Worm (Caenorhabditis elegans) whole organism, L1 larva: Measurements from ENCODE around the gene flp-18.

Experiments used
- C16A3.4 ChIP-seq: fragments of 150-350 bp; optimal IDR thresholded peaks from 2 replicates; lab custom pipeline; 2014; ENCODE audit warnings: missing biosample characterization, missing genetic modification characterization
- Y116A8C.19 ChIP-seq: sonication (generic microtip); optimal IDR thresholded peaks from 2 replicates; lab custom pipeline; 2016; ENCODE audit warnings: missing compliant biosample characterization, missing genetic modification characterization, borderline replicate concordance
- alr-1 ChIP-seq: fragments of 200-800 bp; sonication (Bioruptor generic); optimal IDR thresholded peaks from 2 replicates; lab custom pipeline; 2018; ENCODE audit warnings: borderline replicate concordance, mild to moderate bottlenecking, missing genetic modification characterization, missing compliant biosample characterization
- blmp-1 ChIP-seq: fragments of 150-350 bp; optimal IDR thresholded peaks from 2 replicates; lab custom pipeline; 2014; ENCODE audit warnings: missing biosample characterization, missing genetic modification characterization
- ceh-82 ChIP-seq, 3 experiments: fragments of 150-350 bp in 1 of 3; sonication (generic microtip) in 2 of 3; optimal IDR thresholded peaks; 2 replicates each; lab custom pipeline; 2014 to 2017; ENCODE audit warnings: missing biosample characterization in 3 of 3, missing genetic modification characterization in 3 of 3
- ceh-88 ChIP-seq: fragments of 200-800 bp; sonication (Bioruptor generic); IDR thresholded peaks from 2 replicates; pipeline ENCODE4 v1.3.6; 2022; ENCODE audit warnings: missing genetic modification characterization, missing compliant biosample characterization
- ceh-90 ChIP-seq: sonication (generic microtip); optimal IDR thresholded peaks from 2 replicates; lab custom pipeline; 2016; ENCODE audit warnings: missing genetic modification characterization, missing compliant biosample characterization
- dpl-1 ChIP-seq, 3 experiments: fragments of 150-350 bp in 2 of 3; sonication (generic microtip) in 1 of 3; optimal IDR thresholded peaks; 2 replicates each; lab custom pipeline; 2014 to 2017; ENCODE audit warnings: missing biosample characterization in 3 of 3, missing genetic modification characterization in 3 of 3, missing genetic modification reagents in 3 of 3
- efl-1 ChIP-seq, 4 experiments: fragments of 150-350 bp; optimal IDR thresholded peaks in 3 of 4; peaks in 1 of 4; 1 replicate in 1 of 4; 2 replicates in 3 of 4; lab custom pipeline; 2014; ENCODE audit warnings: missing biosample characterization in 2 of 4, missing genetic modification characterization in 2 of 4, missing genetic modification reagents in 2 of 4
- efl-3 ChIP-seq: fragments of 200-800 bp; sonication (Bioruptor generic); optimal IDR thresholded peaks from 2 replicates; lab custom pipeline; 2018; ENCODE audit warnings: mild to moderate bottlenecking, missing genetic modification characterization, missing compliant biosample characterization
- egl-27 ChIP-seq, 2 experiments: fragments of 150-350 bp in 1 of 2; sonication (generic microtip); optimal IDR thresholded peaks; 3 replicates each; lab custom pipeline; 2017 to 2018; ENCODE audit warnings: missing biosample characterization in 2 of 2, missing genetic modification characterization in 2 of 2, missing genetic modification reagents in 2 of 2
- fkh-10 ChIP-seq: sonication (generic microtip); optimal IDR thresholded peaks from 2 replicates; lab custom pipeline; 2017; ENCODE audit warnings: missing biosample characterization, missing genetic modification reagents, missing genetic modification characterization
- fos-1 ChIP-seq: fragments of 150-350 bp; optimal IDR thresholded peaks from 2 replicates; lab custom pipeline; 2014; ENCODE audit warnings: missing biosample characterization, missing genetic modification characterization
- hlh-17 ChIP-seq: fragments of 200-800 bp; sonication (Bioruptor generic); optimal IDR thresholded peaks from 2 replicates; lab custom pipeline; 2018; ENCODE audit warnings: missing genetic modification characterization, mild to moderate bottlenecking, missing compliant biosample characterization, moderate library complexity, borderline replicate concordance
- hpl-2 ChIP-seq: fragments of 150-350 bp; optimal IDR thresholded peaks from 2 replicates; lab custom pipeline; 2014; ENCODE audit warnings: missing biosample characterization, missing genetic modification reagents, missing genetic modification characterization
- irx-1 ChIP-seq: sonication (generic microtip); optimal IDR thresholded peaks from 2 replicates; lab custom pipeline; 2016; ENCODE audit warnings: missing genetic modification characterization, missing compliant biosample characterization
- jun-1 ChIP-seq: fragments of 150-350 bp; optimal IDR thresholded peaks from 2 replicates; lab custom pipeline; 2014; ENCODE audit warnings: missing biosample characterization, missing genetic modification reagents, missing genetic modification characterization
- lin-14 ChIP-seq: fragments of 200-800 bp; sonication (Bioruptor generic); optimal IDR thresholded peaks from 2 replicates; lab custom pipeline; 2018; ENCODE audit warnings: mild to moderate bottlenecking, missing genetic modification characterization, moderate library complexity, missing compliant biosample characterization
- lin-35 ChIP-seq, 2 experiments: fragments of 150-350 bp; optimal IDR thresholded peaks; 2 replicates each; lab custom pipeline; 2014; ENCODE audit warnings: missing biosample characterization in 2 of 2, missing genetic modification characterization in 2 of 2, missing genetic modification reagents in 2 of 2
- lir-3 ChIP-seq: sonication (generic microtip); optimal IDR thresholded peaks from 2 replicates; lab custom pipeline; 2016; ENCODE audit warnings: mild to moderate bottlenecking, missing genetic modification characterization, moderate library complexity, missing compliant biosample characterization; ENCODE audit not compliant: poor library complexity
- mab-9 ChIP-seq: fragments of 200-800 bp; sonication (Bioruptor generic); IDR thresholded peaks from 2 replicates; pipeline ENCODE4 v1.3.6; 2022; ENCODE audit warnings: missing genetic modification reagents, missing genetic modification characterization, missing compliant biosample characterization
- mdl-1 ChIP-seq, 2 experiments: fragments of 150-350 bp; optimal IDR thresholded peaks; 2 replicates each; lab custom pipeline; 2014 to 2017; ENCODE audit warnings: missing biosample characterization in 2 of 2, missing genetic modification characterization in 2 of 2, inconsistent platforms in 1 of 2
- nhr-11 ChIP-seq: fragments of 150-350 bp; optimal IDR thresholded peaks from 2 replicates; lab custom pipeline; 2014; ENCODE audit warnings: missing biosample characterization, missing genetic modification characterization
- nhr-12 ChIP-seq: sonication (generic microtip); optimal IDR thresholded peaks from 2 replicates; lab custom pipeline; 2017; ENCODE audit warnings: missing biosample characterization, missing genetic modification characterization
- nhr-19 ChIP-seq: fragments of 200-800 bp; sonication (Bioruptor generic); conservative IDR thresholded peaks from 2 replicates; pipeline ENCODE4 v1.3.6; 2022; ENCODE audit warnings: missing genetic modification characterization, missing compliant biosample characterization
- nhr-20 ChIP-seq: sonication (generic microtip); optimal IDR thresholded peaks from 2 replicates; lab custom pipeline; 2016; ENCODE audit warnings: mild to moderate bottlenecking, missing genetic modification characterization, missing compliant biosample characterization
- nhr-237 ChIP-seq: fragments of 150-350 bp; optimal IDR thresholded peaks from 2 replicates; lab custom pipeline; 2014; ENCODE audit warnings: missing biosample characterization, missing genetic modification characterization
- nhr-76 ChIP-seq: sonication (generic microtip); optimal IDR thresholded peaks from 2 replicates; lab custom pipeline; 2017; ENCODE audit warnings: missing biosample characterization, missing genetic modification characterization
- nhr-84 ChIP-seq: sonication (generic microtip); optimal IDR thresholded peaks from 2 replicates; lab custom pipeline; 2017; ENCODE audit warnings: missing biosample characterization, missing genetic modification characterization
- nhr-85 ChIP-seq: sonication (generic microtip); peaks from one replicate; lab custom pipeline; 2016; ENCODE audit warnings: missing genetic modification characterization, inconsistent platforms, missing compliant biosample characterization
- pag-3 ChIP-seq: sonication (generic microtip); optimal IDR thresholded peaks from 2 replicates; lab custom pipeline; 2017; ENCODE audit warnings: missing genetic modification characterization, mild to moderate bottlenecking, missing compliant biosample characterization, antibody characterized with exemption, borderline replicate concordance; ENCODE audit not compliant: insufficient read depth
- pax-3 ChIP-seq: fragments of 200-800 bp; sonication (Bioruptor generic); optimal IDR thresholded peaks from 2 replicates; lab custom pipeline; 2018; ENCODE audit warnings: mild to moderate bottlenecking, missing genetic modification characterization, moderate library complexity, missing compliant biosample characterization
- pqm-1 ChIP-seq: sonication (generic microtip); optimal IDR thresholded peaks from 3 replicates; lab custom pipeline; 2017; ENCODE audit warnings: missing biosample characterization, missing genetic modification characterization
- rnt-1 ChIP-seq: sonication (generic microtip); optimal IDR thresholded peaks from 2 replicates; lab custom pipeline; 2016; ENCODE audit warnings: mild to moderate bottlenecking, missing genetic modification characterization, moderate library complexity, missing compliant biosample characterization
- skn-1 ChIP-seq: fragments of 150-350 bp; optimal IDR thresholded peaks from 2 replicates; lab custom pipeline; 2014; ENCODE audit warnings: missing biosample characterization, missing genetic modification characterization
- sox-4 ChIP-seq: sonication (generic microtip); optimal IDR thresholded peaks from 2 replicates; lab custom pipeline; 2016; ENCODE audit warnings: missing genetic modification characterization, missing compliant biosample characterization
- tbx-2 ChIP-seq: sonication (generic microtip); optimal IDR thresholded peaks from 2 replicates; lab custom pipeline; 2016; ENCODE audit warnings: missing genetic modification characterization, missing compliant biosample characterization
- unc-130 ChIP-seq: fragments of 150-350 bp; optimal IDR thresholded peaks from 2 replicates; lab custom pipeline; 2017; ENCODE audit warnings: missing biosample characterization, missing genetic modification characterization, inconsistent platforms
- unc-30 ChIP-seq: sonication (generic microtip); optimal IDR thresholded peaks from 2 replicates; lab custom pipeline; 2017; ENCODE audit warnings: missing biosample characterization, missing genetic modification characterization
- unc-62 ChIP-seq: fragments of 150-350 bp; optimal IDR thresholded peaks from 2 replicates; lab custom pipeline; 2014; ENCODE audit warnings: missing biosample characterization, missing genetic modification reagents, missing genetic modification characterization
- unc-86 ChIP-seq: sonication (generic microtip); optimal IDR thresholded peaks from 2 replicates; lab custom pipeline; 2016; ENCODE audit warnings: missing genetic modification characterization, missing compliant biosample characterization
- zag-1 ChIP-seq: fragments of 150-350 bp; optimal IDR thresholded peaks from 2 replicates; lab custom pipeline; 2014; ENCODE audit warnings: missing biosample characterization, missing genetic modification characterization
- zip-4 ChIP-seq: fragments of 200-800 bp; sonication (Bioruptor generic); optimal IDR thresholded peaks from 2 replicates; lab custom pipeline; 2018; ENCODE audit warnings: mild to moderate bottlenecking, missing genetic modification characterization, moderate library complexity, missing compliant biosample characterization
- ztf-11 ChIP-seq, 2 experiments: sonication (generic microtip); optimal IDR thresholded peaks; 2 replicates each; lab custom pipeline; 2016 to 2017; ENCODE audit warnings: missing genetic modification characterization in 2 of 2, missing biosample characterization in 1 of 2, missing compliant biosample characterization in 1 of 2

flp-18 gene

DNA sequence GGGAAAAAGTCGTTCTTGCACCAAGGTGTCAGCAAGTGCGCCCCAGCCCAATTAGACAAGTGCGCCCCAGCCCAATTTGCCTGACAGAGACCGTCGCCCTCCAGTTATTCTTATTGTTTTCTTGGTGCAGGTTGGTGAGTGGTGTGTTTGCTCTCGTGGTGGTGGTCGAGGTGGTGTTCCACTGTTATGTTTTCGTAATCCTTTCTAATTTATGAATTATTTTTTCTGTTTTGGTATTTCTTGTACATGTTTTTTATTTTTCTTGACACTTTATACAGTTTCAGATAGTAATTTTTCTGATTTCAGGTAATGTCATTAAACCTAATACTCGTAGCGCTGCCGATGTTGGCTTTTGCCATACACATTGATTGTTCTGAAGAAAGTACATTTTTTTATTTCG, 9.2 kb downstream of the flp-18 start, which contains the start of gene Y48D7A.1:
TSS of gene Y48D7A.1 (plus strand) at position 301 of the 400 bp plus-strand sequence.
- TF ChIP-seq C16A3.4 (tag; lab: Kevin White, UChicago) (no peak), unc-86 (tag; lab: Kevin White, UChicago) (no peak), nhr-12 (tag; lab: Kevin White, UChicago) (no peak), ceh-82 (tag; optimal IDR thresholded peaks at IDR 0.05; lab: Kevin White, UChicago) (no peak), zip-4 (GFP tag; lab: Kevin White, UChicago) (no peak), blmp-1 (tag; lab: Kevin White, UChicago) (no peak)
- TF ChIP-seq, all 84 proteins: peak for 0

DNA sequence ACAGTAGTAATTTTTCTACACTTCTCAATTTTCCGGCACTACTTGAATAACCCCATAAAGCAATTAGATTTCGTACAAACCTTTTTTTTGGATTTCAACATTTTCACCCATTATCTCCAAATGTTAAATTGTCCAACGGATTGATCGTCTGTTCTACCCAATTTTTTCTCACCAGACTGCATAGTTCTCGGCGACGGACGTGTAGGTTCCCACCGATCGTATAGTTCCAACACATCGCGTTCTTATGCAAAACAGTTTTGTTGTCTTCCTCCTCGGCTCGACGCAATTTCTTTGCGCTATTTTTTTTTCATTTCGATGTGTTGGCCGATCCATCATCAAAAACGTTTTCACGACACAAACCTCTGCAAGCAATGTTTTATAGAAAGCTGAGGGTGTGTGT, 14.7 kb downstream of the flp-18 start, which contains the start of gene Y41G9A.6:
TSS of gene Y41G9A.6 (minus strand) at position 101 of the 400 bp plus-strand sequence.
- TF ChIP-seq efl-1 (optimal IDR thresholded peaks at IDR 0.05; lab: Kevin White, UChicago), result no peak
- no peak for TF ChIP-seq efl-1 (GFP tag; optimal IDR thresholded peaks at IDR 0.05 in 1 of 2; lab: Kevin White, UChicago)
- no peak for TF ChIP-seq jun-1 (tag; lab: Kevin White, UChicago)
- TF ChIP-seq unc-130 (tag; lab: Kevin White, UChicago), result no peak
- no peak for TF ChIP-seq Y116A8C.19 (tag; lab: Kevin White, UChicago)
- no peak for TF ChIP-seq ceh-88
- no peak for TF ChIP-seq unc-62 (GFP tag; lab: Kevin White, UChicago)
- no peak for TF ChIP-seq nhr-84 (tag; lab: Kevin White, UChicago)
- TF ChIP-seq lin-14 (GFP tag; lab: Kevin White, UChicago), result no peak
- no peak for TF ChIP-seq rnt-1
- no peak for TF ChIP-seq dpl-1 (GFP tag; optimal IDR thresholded peaks at IDR 0.05; lab: Kevin White, UChicago)
- TF ChIP-seq nhr-237 (tag; lab: Kevin White, UChicago), result no peak
- no peak for TF ChIP-seq nhr-76
- TF ChIP-seq nhr-11 (tag; lab: Kevin White, UChicago), result no peak
- no peak for TF ChIP-seq hlh-17 (GFP tag; lab: Kevin White, UChicago)
- no peak for TF ChIP-seq lin-35 (GFP tag; optimal IDR thresholded peaks at IDR 0.05; lab: Kevin White, UChicago)
- no peak for TF ChIP-seq C16A3.4 (tag; lab: Kevin White, UChicago)
- TF ChIP-seq mab-9 (GFP tag; lab: Robert Waterston, UW), result no peak
- TF ChIP-seq ztf-11 (tag; optimal IDR thresholded peaks at IDR 0.05; lab: Kevin White, UChicago), result no peak
- no peak for TF ChIP-seq alr-1 (tag; lab: Kevin White, UChicago)
- TF ChIP-seq, all 84 proteins: peak for 0

DNA sequence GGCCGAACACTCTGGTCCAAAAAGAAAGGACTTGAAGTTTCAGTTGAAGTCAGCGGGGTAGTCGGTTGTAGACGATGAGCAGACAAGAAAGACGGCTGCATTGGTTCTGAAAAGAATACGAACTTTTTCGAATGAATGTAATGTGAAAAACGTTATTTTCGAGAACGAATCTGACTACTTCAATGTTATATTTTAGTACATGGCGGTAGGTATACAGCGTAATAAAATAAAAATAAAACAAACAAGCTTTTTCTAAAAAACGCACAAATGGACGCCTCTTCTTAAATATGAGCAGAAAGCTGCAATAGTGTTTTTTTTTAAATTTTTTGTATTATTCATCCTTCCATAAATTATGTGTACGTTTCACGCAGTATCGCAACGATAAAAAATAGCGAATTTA, 18.7 kb downstream of the flp-18 start, which contains the start of gene Y41G9A.17:
TSS of gene Y41G9A.17 (minus strand) at position 101 of the 400 bp plus-strand sequence.
- no peak for TF ChIP-seq nhr-237 (tag; lab: Kevin White, UChicago)
- TF ChIP-seq, all 84 proteins: peak for 0

DNA sequence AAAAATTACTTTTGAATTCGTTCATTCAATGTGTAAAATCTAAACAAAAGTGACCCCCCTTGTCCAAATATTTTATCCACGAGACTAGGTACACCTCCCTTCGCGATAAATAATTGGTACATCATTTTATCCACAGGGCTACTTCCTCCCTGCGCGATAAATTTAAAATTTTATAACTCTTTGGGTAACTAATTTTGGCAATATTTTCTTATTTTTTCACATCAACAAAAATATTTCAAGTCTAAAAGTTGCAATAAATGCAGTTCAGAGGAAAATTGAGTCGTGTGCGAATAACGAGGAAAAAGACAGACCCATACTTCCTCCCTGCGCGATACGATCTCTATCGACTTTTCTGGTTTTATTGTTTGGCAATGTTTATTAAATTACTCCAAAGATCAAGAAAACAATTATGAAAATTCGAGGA, 21.4 kb downstream of the flp-18 start:
- peak; percentile 100 for TF ChIP-seq sox-4 (tag; lab: Kevin White, UChicago)
- TF ChIP-seq nhr-19 (GFP tag; lab: Robert Waterston, UW), result peak; percentile 98
- TF ChIP-seq zag-1 (tag; lab: Kevin White, UChicago), result peak; percentile 96
- TF ChIP-seq zip-4 (GFP tag; lab: Kevin White, UChicago), result peak; percentile 95
- peak; percentile 97 for TF ChIP-seq ceh-88
- TF ChIP-seq pag-3 (tag; lab: Kevin White, UChicago), result peak; percentile 85
- TF ChIP-seq pqm-1, result peak; percentile 82
- peak in 1 of 2 experiments; percentile 89 for TF ChIP-seq mdl-1 (tag; optimal IDR thresholded peaks at IDR 0.05; lab: Kevin White, UChicago)
- peak; percentile 96 for TF ChIP-seq efl-3 (GFP tag; lab: Kevin White, UChicago)
- no peak for TF ChIP-seq ceh-90 (tag; lab: Kevin White, UChicago)
- peak; percentile 99 for TF ChIP-seq fos-1
- TF ChIP-seq blmp-1 (tag; lab: Kevin White, UChicago), result peak; percentile 46
- peak; percentile 74 to 77 for TF ChIP-seq egl-27 (tag; optimal IDR thresholded peaks at IDR 0.05; lab: Kevin White, UChicago)
- peak; percentile 99 for TF ChIP-seq nhr-85 (tag; lab: Kevin White, UChicago)
- TF ChIP-seq Y116A8C.19 (tag; lab: Kevin White, UChicago), result peak; percentile 20
- peak; percentile 98 for TF ChIP-seq nhr-20 (tag; lab: Kevin White, UChicago)
- peak; percentile 99 for TF ChIP-seq tbx-2 (tag; lab: Kevin White, UChicago)
- TF ChIP-seq lir-3, result peak; percentile 93
- TF ChIP-seq unc-30 (tag; lab: Kevin White, UChicago), result peak; percentile 98
- TF ChIP-seq nhr-11 (tag; lab: Kevin White, UChicago), result peak; percentile 99
- peak; percentile 99 for TF ChIP-seq skn-1
- peak; percentile 98 for TF ChIP-seq hpl-2
- TF ChIP-seq irx-1, result peak; percentile 99
- peak; percentile 97 for TF ChIP-seq mab-9 (GFP tag; lab: Robert Waterston, UW)
- peak; percentile 93 for TF ChIP-seq pax-3 (tag; lab: Kevin White, UChicago)
- TF ChIP-seq fkh-10 (GFP tag; lab: Kevin White, UChicago), result peak; percentile 100
